Fruit fly (Drosophila melanogaster): ENCODE data around the gene CG15561.
A peak's percentile ranks its signal among the peaks of the same experiment; 100 is the strongest.

CG15561 gene

DNA sequence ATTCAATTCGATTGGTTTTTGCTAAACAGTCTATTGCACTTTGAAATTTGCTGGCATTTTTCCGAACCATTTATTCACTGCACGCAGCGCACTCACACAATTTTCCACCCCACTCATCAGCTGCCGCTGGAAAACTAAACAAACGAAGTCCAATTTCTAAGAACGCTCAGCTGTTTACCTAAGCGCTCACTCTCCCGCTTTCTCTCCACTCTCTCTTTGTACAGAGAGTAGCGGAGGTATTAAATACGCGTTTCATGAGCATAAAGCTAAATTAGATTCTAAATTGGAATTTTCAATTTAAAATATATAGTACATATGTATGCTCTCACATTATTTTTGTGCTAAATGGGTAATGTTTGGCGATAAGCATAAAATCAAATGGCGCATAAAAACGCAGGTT lies 46.8 kb downstream of the CG15561 start, which contains the start of gene stops (continued):
- TF ChIP-seq CG31224 (GFP tag; IDR thresholded peaks at IDR 0.05) = no peak
- TF ChIP-seq Dip2 (GFP tag; IDR thresholded peaks at IDR 0.05) = no peak
- TF ChIP-seq bcd (GFP tag; optimal IDR thresholded peaks at IDR 0.05) = peak; percentile 49
- TF ChIP-seq CG16863 (GFP tag; optimal IDR thresholded peaks at IDR 0.05) = peak; percentile 57
- TF ChIP-seq psq (GFP tag; optimal IDR thresholded peaks at IDR 0.05) = no peak
- TF ChIP-seq vvl (GFP tag; IDR thresholded peaks at IDR 0.05) = peak; percentile 50
- no peak for TF ChIP-seq fd102C (GFP tag; optimal IDR thresholded peaks at IDR 0.05)
- TF ChIP-seq CG13287 (GFP tag; IDR thresholded peaks at IDR 0.05; ENCODE audit: partially characterized antibody) = no peak
- TF ChIP-seq sim (GFP tag; IDR thresholded peaks at IDR 0.05) = no peak
- TF ChIP-seq CG31441 (GFP tag; IDR thresholded peaks at IDR 0.05) = peak; percentile 23; the same call in 1 of the 2 replicates
- TF ChIP-seq fu2 (GFP tag; optimal IDR thresholded peaks at IDR 0.05) = no peak
- TF ChIP-seq lbe (GFP tag; optimal IDR thresholded peaks at IDR 0.05) = no peak
- no peak for TF ChIP-seq NK7.1 (GFP tag; optimal IDR thresholded peaks at IDR 0.05)
- TF ChIP-seq btn (GFP tag; optimal IDR thresholded peaks at IDR 0.05) = no peak
- no peak for TF ChIP-seq gcm (GFP tag; optimal IDR thresholded peaks at IDR 0.05)
- no peak for TF ChIP-seq Atf6 (GFP tag; IDR thresholded peaks at IDR 0.05)
- TF ChIP-seq CG7556 (GFP tag; optimal IDR thresholded peaks at IDR 0.05) = peak; percentile 10
- no peak for TF ChIP-seq CG6765 (GFP tag; optimal IDR thresholded peaks at IDR 0.05)
- TF ChIP-seq gce (GFP tag; IDR thresholded peaks at IDR 0.05) = 0 out of 3 replicates have a peak, but pooled peaks have one; percentile 29
- peak; percentile 72 for TF ChIP-seq wek (GFP tag; optimal IDR thresholded peaks at IDR 0.05)
- peak; percentile 48 for TF ChIP-seq Sry-β (GFP tag; optimal IDR thresholded peaks at IDR 0.05)
- TF ChIP-seq CG7839 (tag; optimal IDR thresholded peaks at IDR 0.05) = peak; percentile 19
- TF ChIP-seq sqz (GFP tag; optimal IDR thresholded peaks at IDR 0.05) = peak; percentile 50
- no peak for TF ChIP-seq sr (GFP tag; IDR thresholded peaks at IDR 0.05)
- peak; percentile 18 for TF ChIP-seq CTCF (GFP tag; optimal IDR thresholded peaks at IDR 0.05)
- no peak for TF ChIP-seq wor (GFP tag; IDR thresholded peaks at IDR 0.05)
- TF ChIP-seq CG8944 (GFP tag; optimal IDR thresholded peaks at IDR 0.05) = peak; percentile 6
- TF ChIP-seq CG8924 (tag; optimal IDR thresholded peaks at IDR 0.05) = no peak
- TF ChIP-seq E2f1 (GFP tag; IDR thresholded peaks at IDR 0.05) = 0 out of 2 replicates have a peak, but pooled peaks have one; percentile 20
- peak; percentile 33 for TF ChIP-seq nau (GFP tag; optimal IDR thresholded peaks at IDR 0.05)
- no peak for TF ChIP-seq CG7357 (GFP tag; IDR thresholded peaks at IDR 0.05)
- peak; percentile 76 for TF ChIP-seq HHEX (GFP tag; optimal IDR thresholded peaks at IDR 0.05)
- TF ChIP-seq gem (tag; optimal IDR thresholded peaks at IDR 0.05) = peak; percentile 31
- 0 out of 3 replicates have a peak, but pooled peaks have one; percentile 59 for TF ChIP-seq CG11456 (GFP tag; IDR thresholded peaks at IDR 0.05)
- TF ChIP-seq CG12071 (GFP tag; optimal IDR thresholded peaks at IDR 0.05) = peak; percentile 62
- TF ChIP-seq crc (GFP tag; optimal IDR thresholded peaks at IDR 0.05) = peak; percentile 10
- peak; percentile 52 for TF ChIP-seq Fer3 (tag; optimal IDR thresholded peaks at IDR 0.05)
- TF ChIP-seq PHDP (tag; optimal IDR thresholded peaks at IDR 0.05) = peak; percentile 53
- TF ChIP-seq Six4 (GFP tag; optimal IDR thresholded peaks at IDR 0.05) = peak; percentile 14
- TF ChIP-seq ERR (GFP tag; optimal IDR thresholded peaks at IDR 0.05) = no peak
- TF ChIP-seq chinmo (GFP tag; IDR thresholded peaks at IDR 0.05; ENCODE audit: partially characterized antibody) = no peak
- TF ChIP-seq Asciz (GFP tag; optimal IDR thresholded peaks at IDR 0.05) = peak; percentile 69
- TF ChIP-seq Vsx1 (GFP tag; optimal IDR thresholded peaks at IDR 0.05) = peak; percentile 11
- TF ChIP-seq luna (GFP tag; optimal IDR thresholded peaks at IDR 0.05) = no peak
- TF ChIP-seq repo (GFP tag; optimal IDR thresholded peaks at IDR 0.05) = no peak
- TF ChIP-seq Hr39 (optimal IDR thresholded peaks at IDR 0.05) = no peak
- TF ChIP-seq zen2 (GFP tag; IDR thresholded peaks at IDR 0.05; ENCODE audit: partially characterized antibody) = no peak
- peak; percentile 36 for TF ChIP-seq CG8359 (GFP tag; optimal IDR thresholded peaks at IDR 0.05; ENCODE audit: borderline replicate concordance)
- peak; percentile 13; the same call in 1 of the 3 replicates for TF ChIP-seq z (GFP tag; IDR thresholded peaks at IDR 0.05)
- no peak for TF ChIP-seq jumu (GFP tag; optimal IDR thresholded peaks at IDR 0.05)
- no peak for TF ChIP-seq CG4617 (GFP tag; optimal IDR thresholded peaks at IDR 0.05; ENCODE audit: borderline replicate concordance)
- peak; percentile 17 for TF ChIP-seq Bdp1 (GFP tag; optimal IDR thresholded peaks at IDR 0.05)
